Worm (Caenorhabditis elegans): ENCODE data around the gene R03G5.6.

Gene R03G5.6

DNA sequence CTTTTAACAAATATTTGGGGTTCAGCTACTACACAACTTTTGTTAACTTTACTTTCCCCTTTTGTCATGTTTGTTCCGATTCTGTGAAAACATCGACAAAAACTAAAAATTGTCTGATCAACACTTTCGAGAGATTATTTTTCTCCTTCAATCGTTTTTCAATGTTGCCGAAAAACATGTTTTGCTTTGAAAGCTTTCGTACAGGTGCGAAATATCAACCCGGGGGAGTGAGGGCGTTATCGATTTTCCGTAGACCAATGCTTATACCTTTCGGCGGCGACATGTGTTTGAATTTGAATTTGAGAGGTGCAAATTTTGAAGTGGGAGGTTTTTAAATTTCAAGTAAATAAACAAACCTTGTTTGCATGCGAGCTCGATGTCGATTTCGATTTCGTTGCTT is 8.3 kb downstream of the R03G5.6 start:
- TF ChIP-seq unc-62 (GFP tag; optimal IDR thresholded peaks at IDR 0.05) = no peak

ce11 chrX:7800370-7800769 is 16.4 kb downstream of the R03G5.6 start:
- TF ChIP-seq unc-62 (GFP tag; optimal IDR thresholded peaks at IDR 0.05) = no peak

ce11 chrX:7799680-7800079 is 17.0 kb downstream of the R03G5.6 start, which contains the start of gene gpx-7:
Gene gpx-7 (minus strand): TSS chrX:7799780.
- TF ChIP-seq unc-62 (GFP tag; optimal IDR thresholded peaks at IDR 0.05) = no peak

DNA sequence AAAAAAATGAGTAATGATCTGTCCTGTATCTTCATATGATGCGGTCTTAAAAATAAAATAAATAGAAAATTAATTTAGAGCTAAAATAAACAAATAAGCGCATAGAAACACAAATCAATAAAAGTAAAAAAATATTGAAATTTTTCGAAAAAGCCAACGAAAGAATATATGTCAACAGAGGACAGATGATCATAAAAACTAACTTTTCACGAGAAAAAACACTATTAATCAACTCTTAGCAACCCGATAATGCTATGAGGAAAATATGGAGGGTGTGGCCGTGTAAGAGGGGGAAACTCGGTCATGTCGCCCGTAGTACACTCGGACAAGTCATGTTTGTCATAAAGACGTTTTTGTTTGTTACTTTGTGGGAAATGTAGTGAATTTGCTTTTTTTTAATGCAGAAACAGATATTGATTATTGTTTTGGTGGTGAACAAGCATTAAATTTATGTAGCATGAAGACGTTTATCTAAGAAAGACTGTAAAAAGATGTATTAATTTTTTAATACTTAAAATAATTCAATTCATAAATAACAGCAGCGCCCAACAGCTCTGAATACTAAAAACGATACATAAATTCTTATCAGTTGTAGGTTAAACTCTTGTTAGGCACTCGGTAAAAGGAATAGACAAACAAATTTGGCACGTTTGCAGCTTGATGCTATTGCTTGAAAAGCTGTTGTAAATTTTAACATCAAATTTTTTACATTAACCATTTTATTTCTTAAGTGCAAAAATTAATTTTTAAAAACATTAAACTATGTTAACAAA is 18.3 kb downstream of the R03G5.6 start, which contains the start of gene adm-4:
Gene adm-4, minus strand, starts transcription at position 51 of the 773 bp plus-strand sequence.
- no peak for TF ChIP-seq unc-62 (GFP tag; optimal IDR thresholded peaks at IDR 0.05)

DNA sequence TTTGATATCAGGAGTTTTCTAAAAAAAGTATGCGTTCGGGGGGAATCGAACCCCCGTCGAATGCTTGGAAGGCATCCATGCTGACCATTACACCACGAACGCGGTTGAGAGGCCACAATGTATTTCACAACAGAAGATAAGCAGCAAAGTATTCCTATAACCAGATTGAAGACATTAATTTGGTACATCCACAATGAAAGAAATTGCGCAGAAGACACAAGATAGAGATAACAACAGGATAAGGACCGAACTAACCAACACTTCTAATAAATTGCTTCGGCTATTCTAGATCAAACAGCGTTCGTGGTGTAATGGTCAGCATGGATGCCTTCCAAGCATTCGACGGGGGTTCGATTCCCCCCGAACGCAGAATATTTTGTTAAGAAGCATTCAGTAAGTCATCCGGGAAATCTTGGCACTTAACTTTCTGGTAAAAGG is 22.4 kb downstream of the R03G5.6 start:
- no peak for TF ChIP-seq unc-62 (GFP tag; optimal IDR thresholded peaks at IDR 0.05)

- no peak for TF ChIP-seq unc-62 (GFP tag; optimal IDR thresholded peaks at IDR 0.05)
Measured at ce11 chrX:7793377-7794041, 23.2 kb downstream of the R03G5.6 start, which contains the start of gene ZK154.6. Gene ZK154.6 (minus strand): TSS chrX:7793563.

- TF ChIP-seq unc-62 (GFP tag; optimal IDR thresholded peaks at IDR 0.05) = no peak
Measured at ce11 chrX:7791802-7792201, 24.9 kb downstream of the R03G5.6 start.

- TF ChIP-seq unc-62 (GFP tag; optimal IDR thresholded peaks at IDR 0.05) = no peak
Measured at ce11 chrX:7787885-7788353, 28.8 kb downstream of the R03G5.6 start, which contains the start of gene ZK154.5. Gene ZK154.5 (minus strand): TSS chrX:7787935.

DNA sequence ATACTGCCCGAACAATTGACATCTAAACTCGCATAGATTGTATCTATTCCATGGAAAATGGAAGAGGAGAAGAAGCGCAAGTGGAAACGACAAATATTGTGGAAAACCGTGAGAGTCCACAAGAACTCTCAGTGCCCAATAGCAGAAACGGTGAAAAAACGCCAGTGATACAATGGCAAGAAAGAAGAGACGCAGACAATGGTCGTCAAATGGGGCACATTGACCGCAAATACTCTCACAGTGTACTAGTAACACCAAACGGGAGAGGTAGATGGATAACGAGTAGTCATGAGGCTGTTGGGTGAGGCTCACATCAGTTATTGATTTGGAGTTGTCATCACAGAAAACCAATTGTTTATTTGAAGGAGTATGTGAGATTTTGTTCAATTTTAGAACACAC is 34.3 kb downstream of the R03G5.6 start, which contains the start of gene ZK154.4:
Gene ZK154.4, minus strand, starts transcription at position 27 of the 400 bp plus-strand sequence.
- TF ChIP-seq unc-62 (GFP tag; optimal IDR thresholded peaks at IDR 0.05) = no peak

DNA sequence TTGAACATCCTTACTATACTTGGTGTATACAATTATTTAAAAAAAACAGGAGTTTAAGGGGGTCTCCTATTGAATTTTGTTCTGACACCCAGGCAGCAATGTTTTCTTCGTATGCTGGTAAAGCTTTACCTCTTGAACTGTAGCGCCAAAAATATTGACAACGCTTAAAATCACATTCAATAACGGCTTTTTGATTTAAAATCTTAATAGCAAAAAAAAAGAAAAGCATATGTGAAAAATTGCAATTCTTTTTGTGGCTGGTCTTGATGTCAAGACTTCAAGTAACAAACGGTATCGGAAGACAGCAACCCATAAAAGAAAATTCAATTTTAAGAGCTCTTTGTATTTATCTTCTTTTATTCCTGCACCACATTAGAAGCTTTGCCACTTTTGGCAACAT is 34.9 kb downstream of the R03G5.6 start:
- no peak for TF ChIP-seq unc-62 (GFP tag; optimal IDR thresholded peaks at IDR 0.05)

DNA sequence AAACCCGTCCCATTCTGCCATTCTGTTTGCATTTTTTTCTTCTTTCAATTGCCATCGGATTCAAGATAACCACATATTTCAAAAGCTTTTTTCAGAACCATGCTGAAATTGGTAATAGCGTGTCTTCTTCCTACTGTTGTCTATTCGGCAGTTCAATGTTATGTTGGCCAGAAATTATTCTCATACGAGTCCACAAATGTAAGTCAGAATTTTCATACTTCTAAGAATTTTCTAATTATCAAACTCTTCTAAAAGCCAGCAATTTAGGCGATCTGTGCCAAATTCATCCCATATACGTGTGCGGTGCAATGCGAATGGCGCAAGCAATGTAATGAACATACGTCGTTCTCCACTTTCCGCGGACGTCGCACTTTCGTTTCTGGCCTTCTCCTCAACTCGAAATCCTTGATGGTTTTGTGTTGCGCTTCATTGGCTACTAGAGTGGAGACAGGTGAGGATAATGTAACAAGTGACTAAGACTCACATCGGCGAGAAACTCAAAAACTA is 37.1 kb downstream of the R03G5.6 start, which contains the start of gene ZK154.1:
Gene ZK154.1, plus strand, starts transcription at position 51 of the 507 bp plus-strand sequence.
- no peak for TF ChIP-seq unc-62 (GFP tag; optimal IDR thresholded peaks at IDR 0.05)

DNA sequence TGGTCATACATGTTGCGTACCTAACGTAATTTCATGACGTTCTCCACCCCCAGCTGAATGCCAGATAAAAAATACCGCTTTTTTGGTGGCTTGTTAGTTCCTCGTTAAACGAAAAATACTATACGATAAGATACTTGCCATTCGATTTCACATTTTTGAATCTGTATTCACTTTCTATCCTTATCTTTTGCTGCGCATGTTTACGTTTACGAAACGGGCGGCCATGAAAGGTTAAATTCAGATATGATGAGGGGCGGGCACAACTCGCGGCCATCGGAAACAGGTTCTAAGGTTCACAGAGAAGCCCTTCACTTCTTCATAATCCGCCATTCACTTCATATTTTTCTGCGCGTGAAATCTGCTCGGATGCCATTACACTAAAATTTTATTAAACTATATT is 37.9 kb downstream of the R03G5.6 start:
- TF ChIP-seq unc-62 (GFP tag; optimal IDR thresholded peaks at IDR 0.05) = no peak

DNA sequence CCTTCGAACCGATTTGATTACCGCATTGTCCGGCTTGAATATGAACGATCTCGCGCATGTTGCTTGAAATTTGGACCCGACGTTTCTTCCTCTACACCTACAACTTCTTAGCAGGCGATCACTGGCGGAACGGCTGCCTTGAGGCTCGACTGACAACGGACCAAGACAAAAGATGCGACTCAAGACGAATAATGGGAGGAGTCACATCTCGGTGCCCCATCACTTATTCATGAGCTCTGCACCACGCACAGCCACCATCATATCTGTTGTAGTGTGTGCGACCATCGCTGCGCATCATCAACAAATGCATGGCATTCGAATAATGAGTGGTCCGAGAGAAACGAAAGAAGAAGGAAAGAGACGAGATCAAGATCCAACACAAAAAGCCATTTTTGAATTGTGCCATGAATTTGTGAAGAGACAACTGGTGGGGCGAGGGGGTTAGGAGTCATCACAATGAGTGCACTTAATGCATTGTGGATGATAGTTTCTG is 40.2 kb downstream of the R03G5.6 start, which contains the start of gene mec-7:
Gene mec-7, minus strand, starts transcription at position 181 of the 493 bp plus-strand sequence.
- TF ChIP-seq unc-62 (GFP tag; optimal IDR thresholded peaks at IDR 0.05) = no peak

ce11 chrX:7773714-7774318 is 42.9 kb downstream of the R03G5.6 start:
- TF ChIP-seq unc-62 (GFP tag; optimal IDR thresholded peaks at IDR 0.05) = no peak
